Worm (Caenorhabditis elegans): ENCODE data around the gene srz-18.

ce11 chrV:20604606-20605155 lies 21.8 kb upstream of the srz-18 start, which contains the start of gene ttr-57:
- TF ChIP-seq ama-1 (optimal IDR thresholded peaks at IDR 0.05) (no peak), elt-1 (tag; optimal IDR thresholded peaks at IDR 0.05) (no peak), unc-62 (GFP tag; optimal IDR thresholded peaks at IDR 0.05) (no peak), ceh-9 (tag; optimal IDR thresholded peaks at IDR 0.05) (no peak), fos-1 (tag; optimal IDR thresholded peaks at IDR 0.05) (no peak), snpc-4 (tag; optimal IDR thresholded peaks at IDR 0.05) (no peak)
